Fruit fly (Drosophila melanogaster) whole organism, prepupa: Measurements from ENCODE around the gene CG4887.

Source experiments
- CG7368 ChIP-seq: fragments of 200-800 bp; sonication (Bioruptor generic); optimal IDR thresholded peaks from 3 replicates; lab custom pipeline; 2016; ENCODE audit warnings: missing biosample characterization, missing genetic modification characterization
- CG8119 ChIP-seq: fragments of 200-800 bp; sonication (Bioruptor generic); IDR thresholded peaks from 3 replicates; pipeline ENCODE4 v1.3.6; 2022; ENCODE audit warnings: missing biosample characterization, missing genetic modification characterization
- CG8319 ChIP-seq: fragments of 200-800 bp; sonication (Bioruptor generic); optimal IDR thresholded peaks from 3 replicates; lab custom pipeline; 2016; ENCODE audit warnings: missing biosample characterization, missing genetic modification characterization
- CG9139 ChIP-seq: fragments of 200-800 bp; sonication (Bioruptor generic); optimal IDR thresholded peaks from 3 replicates; lab custom pipeline; 2017; ENCODE audit warnings: missing biosample characterization, mild to moderate bottlenecking, missing genetic modification characterization
- Hr4 ChIP-seq: fragments of 200-800 bp; sonication (Bioruptor generic); optimal IDR thresholded peaks from 3 replicates; lab custom pipeline; 2016; ENCODE audit warnings: missing biosample characterization, missing genetic modification characterization
- OdsH ChIP-seq: fragments of 200-800 bp; sonication (Bioruptor generic); optimal IDR thresholded peaks from 3 replicates; lab custom pipeline; 2016; ENCODE audit warnings: missing biosample characterization, missing genetic modification characterization
- eg ChIP-seq: fragments of 200-800 bp; sonication (Bioruptor generic); IDR thresholded peaks from 3 replicates; pipeline ENCODE4 v1.3.6; 2022; ENCODE audit warnings: missing biosample characterization, missing genetic modification characterization
- fd59A ChIP-seq: fragments of 200-800 bp; sonication (Bioruptor generic); optimal IDR thresholded peaks from 2 replicates; lab custom pipeline; 2017; ENCODE audit warnings: missing biosample characterization, mild to moderate bottlenecking, missing genetic modification characterization, missing genetic modification reagents

DNA sequence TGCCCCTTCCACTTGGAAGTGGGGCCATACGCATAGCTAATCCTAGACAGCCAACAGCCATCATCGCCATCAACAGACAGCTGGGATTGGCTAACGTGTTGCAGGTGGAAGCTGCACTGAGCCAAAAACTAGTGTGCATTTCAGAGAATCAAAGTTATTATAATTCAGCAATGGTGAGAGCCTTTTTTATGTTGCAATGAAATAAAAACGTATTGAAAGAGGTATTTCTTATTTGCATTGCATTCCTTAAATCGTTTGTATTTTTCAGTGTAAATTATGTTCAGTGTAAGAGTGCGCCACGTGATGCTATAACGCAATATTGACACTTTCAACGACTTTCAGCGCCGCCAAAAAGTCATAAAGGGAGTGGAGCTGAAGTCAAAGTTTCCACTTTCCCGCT is 40.8 kb downstream of the CG4887 start:
- TF ChIP-seq CG8119 (GFP tag; lab: Robert Waterston, UW) (no peak), CG8319 (GFP tag; lab: Kevin White, UChicago) (no peak), eg (no peak), OdsH (GFP tag; lab: Kevin White, UChicago) (peak; percentile 6), CG9139 (GFP tag; lab: Kevin White, UChicago) (no peak), CG7368 (GFP tag; lab: Kevin White, UChicago) (no peak), Hr4 (GFP tag; lab: Kevin White, UChicago) (no peak), fd59A (no peak)
